Worm (Caenorhabditis elegans) whole organism, young adult: ENCODE measurements around the gene ver-1.

ENCODE experiments used
- B0261.1 ChIP-seq: sonication (generic microtip); optimal IDR thresholded peaks from 2 replicates; lab custom pipeline; 2016; ENCODE audit warnings: mild to moderate bottlenecking, missing genetic modification characterization, moderate library complexity, missing compliant biosample characterization
- F10E7.11 ChIP-seq: sonication (generic microtip); optimal IDR thresholded peaks from 2 replicates; lab custom pipeline; 2017; ENCODE audit warnings: mild to moderate bottlenecking, missing genetic modification characterization, moderate library complexity, missing compliant biosample characterization
- F23B12.7 ChIP-seq: sonication (generic microtip); optimal IDR thresholded peaks from 2 replicates; lab custom pipeline; 2017; ENCODE audit warnings: missing genetic modification characterization, mild to moderate bottlenecking, missing compliant biosample characterization, antibody characterized with exemption, moderate library complexity; ENCODE audit not compliant: insufficient read depth
- F37B4.10 ChIP-seq: fragments of 200-800 bp; sonication (Bioruptor generic); IDR thresholded peaks from 2 replicates; pipeline ENCODE4 v1.3.6; 2022; ENCODE audit warnings: missing genetic modification characterization, missing compliant biosample characterization
- F49E8.2 ChIP-seq: sonication (generic microtip); optimal IDR thresholded peaks from 3 replicates; lab custom pipeline; 2017; ENCODE audit warnings: missing genetic modification characterization, mild to moderate bottlenecking, missing compliant biosample characterization, antibody characterized with exemption, moderate library complexity; ENCODE audit not compliant: insufficient read depth
- F52B5.7 ChIP-seq: sonication (generic microtip); optimal IDR thresholded peaks from 2 replicates; lab custom pipeline; 2016; ENCODE audit warnings: mild to moderate bottlenecking, missing genetic modification characterization, missing compliant biosample characterization
- F55B11.4 ChIP-seq: sonication (generic microtip); optimal IDR thresholded peaks from 2 replicates; lab custom pipeline; 2016; ENCODE audit warnings: missing compliant biosample characterization, missing genetic modification characterization, borderline replicate concordance; ENCODE audit not compliant: insufficient read depth
- F57C9.4 ChIP-seq: sonication (generic microtip); optimal IDR thresholded peaks from 2 replicates; lab custom pipeline; 2017; ENCODE audit warnings: mild to moderate bottlenecking, missing genetic modification characterization, missing compliant biosample characterization
- T07F8.4 ChIP-seq: sonication (generic microtip); optimal IDR thresholded peaks from 2 replicates; lab custom pipeline; 2016; ENCODE audit warnings: mild to moderate bottlenecking, missing genetic modification characterization, moderate library complexity, missing compliant biosample characterization
- Y53G8AR.9 ChIP-seq: fragments of 200-800 bp; sonication (Bioruptor generic); conservative IDR thresholded peaks from 2 replicates; pipeline ENCODE4 v1.3.6; 2022; ENCODE audit warnings: missing genetic modification reagents, missing genetic modification characterization, missing compliant biosample characterization
- Y79H2A.3 ChIP-seq: fragments of 200-800 bp; sonication (Bioruptor generic); conservative IDR thresholded peaks from 2 replicates; pipeline ENCODE4 v1.3.6; 2022; ENCODE audit warnings: missing genetic modification reagents, missing genetic modification characterization, missing compliant biosample characterization
- Y95B8A.8 ChIP-seq: fragments of 200-800 bp; sonication (Bioruptor generic); IDR thresholded peaks from 2 replicates; pipeline ENCODE4 v1.3.6; 2022; ENCODE audit warnings: missing genetic modification reagents, missing genetic modification characterization, missing compliant biosample characterization
- ama-1 ChIP-seq, 3 experiments: fragments of 150-350 bp in 1 of 3; sonication (generic microtip) in 2 of 3; optimal IDR thresholded peaks; 2 replicates each; lab custom pipeline; 2014 to 2018; ENCODE audit warnings: missing biosample characterization in 2 of 3, missing genetic modification characterization in 2 of 3, missing genetic modification reagents in 2 of 3
- atf-7 ChIP-seq: sonication (generic microtip); optimal IDR thresholded peaks from 2 replicates; lab custom pipeline; 2017; ENCODE audit warnings: mild to moderate bottlenecking, missing genetic modification characterization, missing compliant biosample characterization
- attf-5 ChIP-seq: fragments of 200-800 bp; sonication (Bioruptor generic); optimal IDR thresholded peaks from 2 replicates; lab custom pipeline; 2018; ENCODE audit warnings: mild to moderate bottlenecking, missing genetic modification characterization, missing compliant biosample characterization
- bed-1 ChIP-seq: fragments of 200-800 bp; sonication (Bioruptor generic); IDR thresholded peaks from 2 replicates; pipeline ENCODE4 v1.3.6; 2022; ENCODE audit warnings: missing genetic modification reagents, missing genetic modification characterization, missing compliant biosample characterization
- bed-2 ChIP-seq: fragments of 200-800 bp; sonication (Bioruptor generic); IDR thresholded peaks from 2 replicates; pipeline ENCODE4 v1.3.6; 2022; ENCODE audit warnings: missing genetic modification reagents, missing genetic modification characterization, missing compliant biosample characterization
- ccch-3 ChIP-seq: fragments of 200-800 bp; sonication (Bioruptor generic); optimal IDR thresholded peaks from 2 replicates; lab custom pipeline; 2018; ENCODE audit warnings: mild to moderate bottlenecking, missing genetic modification characterization, missing compliant biosample characterization
- die-1 ChIP-seq: sonication (generic microtip); optimal IDR thresholded peaks from 2 replicates; lab custom pipeline; 2016; ENCODE audit warnings: missing genotype, mild to moderate bottlenecking, missing genetic modification characterization, missing compliant biosample characterization
- dpff-1 ChIP-seq: sonication (generic microtip); optimal IDR thresholded peaks from 2 replicates; lab custom pipeline; 2017; ENCODE audit warnings: mild to moderate bottlenecking, missing genetic modification characterization, missing compliant biosample characterization
- egl-18 ChIP-seq: fragments of 200-800 bp; sonication (Bioruptor generic); IDR thresholded peaks from 2 replicates; pipeline ENCODE4 v1.3.6; 2022; ENCODE audit warnings: missing genetic modification reagents, missing genetic modification characterization, missing compliant biosample characterization
- egrh-3 ChIP-seq: fragments of 200-800 bp; sonication (Bioruptor generic); IDR thresholded peaks from 2 replicates; pipeline ENCODE4 v1.3.6; 2022; ENCODE audit warnings: missing genetic modification reagents, missing genetic modification characterization, missing compliant biosample characterization
- ets-4 ChIP-seq: fragments of 200-800 bp; sonication (Bioruptor generic); optimal IDR thresholded peaks from 2 replicates; lab custom pipeline; 2018; ENCODE audit warnings: mild to moderate bottlenecking, missing genetic modification characterization, missing compliant biosample characterization
- fkh-3 ChIP-seq: sonication (generic microtip); optimal IDR thresholded peaks from 2 replicates; lab custom pipeline; 2016; ENCODE audit warnings: mild to moderate bottlenecking, missing genetic modification characterization, missing compliant biosample characterization
- hsf-1 ChIP-seq: fragments of 200-800 bp; sonication (Bioruptor generic); IDR thresholded peaks from 2 replicates; pipeline ENCODE4 v1.3.6; 2022; ENCODE audit warnings: missing genetic modification reagents, missing genetic modification characterization, missing compliant biosample characterization
- lag-1 ChIP-seq: fragments of 200-800 bp; sonication (Bioruptor generic); IDR thresholded peaks from 2 replicates; pipeline ENCODE4 v1.3.6; 2022; ENCODE audit warnings: missing genetic modification reagents, missing genetic modification characterization, missing compliant biosample characterization
- let-526 ChIP-seq: fragments of 200-800 bp; sonication (Bioruptor generic); IDR thresholded peaks from 2 replicates; pipeline ENCODE4 v1.3.6; 2022; ENCODE audit warnings: missing genetic modification reagents, missing genetic modification characterization, missing compliant biosample characterization
- lin-26 ChIP-seq: fragments of 200-800 bp; sonication (Bioruptor generic); IDR thresholded peaks from 2 replicates; pipeline ENCODE4 v1.3.6; 2022; ENCODE audit warnings: missing genetic modification reagents, missing genetic modification characterization, missing compliant biosample characterization
- lir-1 ChIP-seq: fragments of 200-800 bp; sonication (Bioruptor generic); conservative IDR thresholded peaks from 2 replicates; pipeline ENCODE4 v1.3.6; 2022; ENCODE audit warnings: missing genetic modification reagents, missing genetic modification characterization, missing compliant biosample characterization
- mcd-1 ChIP-seq: fragments of 200-800 bp; sonication (Bioruptor generic); IDR thresholded peaks from 2 replicates; pipeline ENCODE4 v1.3.6; 2022; ENCODE audit warnings: missing genetic modification reagents, missing genetic modification characterization, missing compliant biosample characterization
- mel-28 ChIP-seq: sonication (generic microtip); optimal IDR thresholded peaks from 2 replicates; lab custom pipeline; 2016; ENCODE audit warnings: borderline replicate concordance, mild to moderate bottlenecking, missing genetic modification characterization, missing compliant biosample characterization
- nfyb-1 ChIP-seq: fragments of 200-800 bp; sonication (Bioruptor generic); IDR thresholded peaks from 2 replicates; pipeline ENCODE4 v1.3.6; 2022; ENCODE audit warnings: missing genetic modification reagents, missing genetic modification characterization, missing compliant biosample characterization
- nhr-120 ChIP-seq: fragments of 200-800 bp; sonication (Bioruptor generic); IDR thresholded peaks from 2 replicates; pipeline ENCODE4 v1.3.6; 2022; ENCODE audit warnings: missing genetic modification characterization, missing compliant biosample characterization
- nhr-80 ChIP-seq: sonication (generic microtip); optimal IDR thresholded peaks from 2 replicates; lab custom pipeline; 2016; ENCODE audit warnings: missing genetic modification characterization, missing compliant biosample characterization
- pha-4 ChIP-seq: fragments of 150-350 bp; sonication (generic microtip); optimal IDR thresholded peaks from 2 replicates; lab custom pipeline; 2014; ENCODE audit warnings: missing biosample characterization, missing genetic modification reagents, missing genetic modification characterization
- rcor-1 ChIP-seq: fragments of 200-800 bp; sonication (Bioruptor generic); IDR thresholded peaks from 2 replicates; pipeline ENCODE4 v1.3.6; 2022; ENCODE audit warnings: missing genetic modification reagents, missing genetic modification characterization, missing compliant biosample characterization
- rec-8 ChIP-seq, 2 experiments: sonication (generic microtip); optimal IDR thresholded peaks; 2 replicates each; lab custom pipeline; 2016; ENCODE audit warnings: mild to moderate bottlenecking in 2 of 2, missing genetic modification characterization in 2 of 2, missing genetic modification reagents in 2 of 2, missing genotype in 2 of 2, missing biosample characterization in 1 of 2, missing compliant biosample characterization in 1 of 2, moderate library complexity in 1 of 2
- repo-1 ChIP-seq: sonication (generic microtip); optimal IDR thresholded peaks from 2 replicates; lab custom pipeline; 2017; ENCODE audit warnings: mild to moderate bottlenecking, missing genetic modification characterization, missing compliant biosample characterization
- rpc-1 ChIP-seq, 2 experiments: fragments of 150-350 bp in 1 of 2; sonication (generic microtip) in 1 of 2; optimal IDR thresholded peaks; 2 replicates each; lab custom pipeline; 2014 to 2018; ENCODE audit warnings: missing biosample characterization in 1 of 2, missing genetic modification characterization in 1 of 2, missing genetic modification reagents in 1 of 2, missing genotype in 1 of 2
- sdz-38 ChIP-seq: sonication (generic microtip); optimal IDR thresholded peaks from 2 replicates; lab custom pipeline; 2016; ENCODE audit warnings: missing genotype, missing genetic modification characterization, missing compliant biosample characterization
- snpc-4 ChIP-seq, 5 experiments: fragments of 150-350 bp in 1 of 5; sonication (generic microtip) in 4 of 5; optimal IDR thresholded peaks; 2 replicates each; lab custom pipeline; 2014 to 2018; ENCODE audit warnings: missing genetic modification characterization in 5 of 5, missing biosample characterization in 3 of 5, antibody characterized with exemption in 2 of 5, mild to moderate bottlenecking in 2 of 5, missing compliant biosample characterization in 2 of 5, missing genotype in 2 of 5, moderate library complexity in 2 of 5, missing genetic modification reagents in 1 of 5
- sptf-2 ChIP-seq: fragments of 200-800 bp; sonication (Bioruptor generic); optimal IDR thresholded peaks from 2 replicates; lab custom pipeline; 2018; ENCODE audit warnings: mild to moderate bottlenecking, missing genetic modification characterization, missing compliant biosample characterization
- ztf-22 ChIP-seq: fragments of 200-800 bp; sonication (Bioruptor generic); optimal IDR thresholded peaks from 2 replicates; lab custom pipeline; 2018; ENCODE audit warnings: mild to moderate bottlenecking, missing genetic modification characterization, moderate library complexity, missing compliant biosample characterization
- ztf-6 ChIP-seq: fragments of 200-800 bp; sonication (Bioruptor generic); IDR thresholded peaks from 2 replicates; pipeline ENCODE4 v1.3.6; 2022; ENCODE audit warnings: missing genetic modification reagents, missing genetic modification characterization, missing compliant biosample characterization

The ver-1 gene

DNA sequence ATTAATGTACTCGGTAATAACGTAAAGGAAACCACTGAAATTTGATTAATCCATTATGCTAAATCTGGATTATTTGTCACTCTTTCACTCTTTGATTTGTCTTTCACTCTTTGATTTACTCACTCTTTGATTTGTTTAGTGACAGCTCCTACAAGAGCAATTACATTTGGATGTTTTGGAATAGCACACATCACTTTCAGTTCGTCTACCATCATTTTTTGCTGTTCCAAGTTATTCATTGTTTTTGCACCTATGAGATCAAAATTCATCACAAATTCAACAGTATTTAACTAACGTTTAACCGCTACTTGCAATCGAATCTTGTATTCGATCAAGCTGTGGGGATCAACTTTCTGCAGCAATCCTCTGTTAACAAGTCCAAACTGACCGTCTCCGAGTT lies 7.5 kb upstream of the ver-1 start:
- TF ChIP-seq F37B4.10 (GFP tag; lab: Robert Waterston, UW) (no peak), lir-1 (GFP tag; lab: Robert Waterston, UW) (no peak), sdz-38 (tag; lab: Kevin White, UChicago) (no peak), egl-18 (GFP tag; lab: Robert Waterston, UW) (no peak), F23B12.7 (tag; lab: Kevin White, UChicago) (no peak), bed-2 (no peak), mcd-1 (GFP tag; lab: Robert Waterston, UW) (no peak)

- TF ChIP-seq B0261.1, result no peak
- TF ChIP-seq F55B11.4 (tag; lab: Kevin White, UChicago), result no peak
- no peak for TF ChIP-seq ztf-22
- TF ChIP-seq ztf-6, result 0 out of 2 replicates have a peak, but pooled peaks have one; percentile 12
- TF ChIP-seq egrh-3 (GFP tag; lab: Robert Waterston, UW), result no peak; the same call in 1 of the 2 replicates
- TF ChIP-seq nfyb-1, result no peak
- 0 out of 2 replicates have a peak, but pooled peaks have one; percentile 30 for TF ChIP-seq lin-26 (GFP tag; lab: Robert Waterston, UW)
- TF ChIP-seq snpc-4 (GFP tag; optimal IDR thresholded peaks at IDR 0.05; lab: Kevin White, UChicago), result no peak
- TF ChIP-seq snpc-4 (tag; optimal IDR thresholded peaks at IDR 0.05; lab: Kevin White, UChicago), result peak in 2 of 4 experiments; percentile 67 to 85
- no peak for TF ChIP-seq repo-1
- no peak for TF ChIP-seq attf-5 (GFP tag; lab: Kevin White, UChicago)
- TF ChIP-seq nhr-120, result no peak
- 0 out of 2 replicates have a peak, but pooled peaks have one; percentile 51 for TF ChIP-seq F37B4.10 (GFP tag; lab: Robert Waterston, UW)
These were observed 5.5 kb upstream of the ver-1 start for ce11 chrIII:151084-151483.

ce11 chrIII:154168-154567 lies 2.5 kb upstream of the ver-1 start:
- TF ChIP-seq F49E8.2 (tag; lab: Kevin White, UChicago) (no peak), hsf-1 (GFP tag; lab: Robert Waterston, UW) (no peak), attf-5 (GFP tag; lab: Kevin White, UChicago) (no peak), Y53G8AR.9 (GFP tag; lab: Robert Waterston, UW) (no peak), ztf-6 (no peak), let-526 (GFP tag; lab: Robert Waterston, UW) (no peak), F57C9.4 (tag; lab: Kevin White, UChicago) (no peak), Y95B8A.8 (GFP tag; lab: Robert Waterston, UW) (no peak), Y79H2A.3 (no peak), nhr-80 (peak; percentile 96), ets-4 (GFP tag; lab: Kevin White, UChicago) (peak; percentile 19), atf-7 (tag; lab: Kevin White, UChicago) (peak; percentile 40), repo-1 (no peak), lag-1 (GFP tag; lab: Robert Waterston, UW) (no peak), T07F8.4 (tag; lab: Kevin White, UChicago) (no peak), ztf-22 (peak; percentile 52), fkh-3 (tag; lab: Kevin White, UChicago) (no peak), bed-1 (no peak), rec-8 (tag; optimal IDR thresholded peaks at IDR 0.05; lab: Kevin White, UChicago) (no peak), rpc-1 (optimal IDR thresholded peaks at IDR 0.05; lab: Kevin White, UChicago) (no peak), rpc-1 (tag; optimal IDR thresholded peaks at IDR 0.05; lab: Kevin White, UChicago) (no peak), rcor-1 (GFP tag; lab: Robert Waterston, UW) (no peak), F10E7.11 (tag; lab: Kevin White, UChicago) (no peak), mel-28 (tag; lab: Kevin White, UChicago) (no peak), egrh-3 (GFP tag; lab: Robert Waterston, UW) (no peak), die-1 (tag; lab: Kevin White, UChicago) (no peak), ccch-3 (GFP tag; lab: Kevin White, UChicago) (no peak), pha-4 (no peak), F52B5.7 (tag; lab: Kevin White, UChicago) (no peak), sptf-2 (GFP tag; lab: Kevin White, UChicago) (no peak), ama-1 (optimal IDR thresholded peaks at IDR 0.05; lab: Kevin White, UChicago) (no peak), ama-1 (GFP tag; optimal IDR thresholded peaks at IDR 0.05; lab: Kevin White, UChicago) (no peak), dpff-1 (tag; lab: Kevin White, UChicago) (no peak)
